2 fruit fly cellular contexts compared by ENCODE assay signal in the genomic region with DNA sequence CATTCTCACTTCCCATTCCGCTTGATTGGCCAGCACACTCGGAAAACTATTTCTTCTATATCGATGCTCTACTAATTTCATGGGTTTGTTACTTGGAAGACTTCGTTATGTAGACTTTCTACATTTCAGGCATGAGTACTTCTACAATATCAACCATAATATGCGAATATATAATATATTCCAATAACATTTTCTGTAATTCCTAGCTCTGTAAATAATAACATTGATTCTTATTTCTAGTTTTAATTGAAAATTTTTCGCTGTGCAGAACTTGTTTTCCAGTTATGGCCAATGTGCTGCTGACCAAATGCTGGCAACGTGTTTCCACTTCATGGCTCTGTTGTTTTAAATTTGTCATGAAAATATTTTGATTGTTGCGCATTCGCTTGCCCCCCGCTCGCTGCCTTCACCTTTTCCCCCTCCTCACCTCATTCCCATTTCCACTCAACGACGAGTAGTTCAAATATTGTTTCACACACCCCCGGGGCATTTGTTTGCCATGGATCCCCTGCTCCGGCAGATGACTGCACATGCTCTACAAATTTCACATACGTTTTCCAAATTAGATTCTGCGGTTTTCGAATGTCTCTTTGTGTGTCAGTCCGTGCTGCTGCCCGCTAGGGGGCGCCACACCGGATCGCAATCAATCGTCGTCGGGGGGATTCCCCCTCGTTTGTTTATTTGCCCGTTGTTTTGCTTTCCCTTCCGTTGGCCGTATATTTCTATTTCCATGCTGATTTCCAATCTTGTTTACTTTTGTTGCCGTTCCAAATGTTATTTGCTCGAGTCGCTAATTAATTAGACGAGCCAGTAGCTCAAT.
TF ChIP-seq lines count a peak whose summit lies in the region.

No protein-coding gene starts in this region.

TF ChIP-seq in whole organism, embryonic, 481 proteins besides CTCF, POLR2A, EP300 and RAD21 (continued from another document and continues in another):
- TF ChIP-seq CG3163 (GFP tag; optimal IDR thresholded peaks at IDR 0.05; lab: Kevin White, UChicago) = peak; percentile 8
- TF ChIP-seq z (GFP tag; IDR thresholded peaks at IDR 0.05; lab: Robert Waterston, UW) = peak; percentile 66; the same call in 2 of the 3 replicates
- peak; percentile 20; the same call in 1 of the 2 replicates for TF ChIP-seq Xrp1 (GFP tag; IDR thresholded peaks at IDR 0.05; lab: Robert Waterston, UW)
- TF ChIP-seq CG12071 (GFP tag; optimal IDR thresholded peaks at IDR 0.05; lab: Kevin White, UChicago) = peak; percentile 19
- TF ChIP-seq yki (optimal IDR thresholded peaks at IDR 0.05; lab: Kevin White, UChicago) = no peak
- peak; percentile 37; the same call in 1 of the 2 replicates for TF ChIP-seq CG9932 (GFP tag; IDR thresholded peaks at IDR 0.05; lab: Robert Waterston, UW)
- peak; percentile 41 for TF ChIP-seq twi (tag; optimal IDR thresholded peaks at IDR 0.05; lab: Kevin White, UChicago)
- TF ChIP-seq ATbp (GFP tag; optimal IDR thresholded peaks at IDR 0.05; lab: Kevin White, UChicago) = peak; percentile 10
- TF ChIP-seq Pdp1 (GFP tag; optimal IDR thresholded peaks at IDR 0.05; lab: Kevin White, UChicago) = peak in 1 of 2 experiments; percentile 42
- no peak for TF ChIP-seq CG15073 (GFP tag; optimal IDR thresholded peaks at IDR 0.05; lab: Kevin White, UChicago)
- TF ChIP-seq aop (GFP tag; IDR thresholded peaks at IDR 0.05; lab: Robert Waterston, UW) = no peak
- TF ChIP-seq HLH3B (GFP tag; IDR thresholded peaks at IDR 0.05; lab: Robert Waterston, UW) = 0 out of 2 replicates have a peak, but pooled peaks have one; percentile 29
- peak; percentile 14; the same call in 1 of the 3 replicates for TF ChIP-seq croc (GFP tag; conservative IDR thresholded peaks at IDR 0.05; lab: Robert Waterston, UW)
- TF ChIP-seq CG11723 (GFP tag; optimal IDR thresholded peaks at IDR 0.05; lab: Kevin White, UChicago) = no peak
- TF ChIP-seq ttk (GFP tag; IDR thresholded peaks at IDR 0.05; lab: Robert Waterston, UW) = peak; percentile 56
- no peak for TF ChIP-seq CG10366 (GFP tag; IDR thresholded peaks at IDR 0.05; lab: Robert Waterston, UW)
- TF ChIP-seq Drgx (GFP tag; IDR thresholded peaks at IDR 0.05; lab: Robert Waterston, UW) = no peak
- TF ChIP-seq CG3838 (GFP tag; optimal IDR thresholded peaks at IDR 0.05; lab: Kevin White, UChicago) = no peak
- 0 out of 2 replicates have a peak, but pooled peaks have one; percentile 18 for TF ChIP-seq CG32532 (GFP tag; IDR thresholded peaks at IDR 0.05; lab: Robert Waterston, UW)
- TF ChIP-seq CG17328 (GFP tag; IDR thresholded peaks at IDR 0.05; lab: Robert Waterston, UW) = 0 out of 2 replicates have a peak, but pooled peaks have one; percentile 41
- no peak for TF ChIP-seq CG31388 (GFP tag; optimal IDR thresholded peaks at IDR 0.05; lab: Kevin White, UChicago)
- peak; percentile 21; the same call in 1 of the 3 replicates for TF ChIP-seq Mrtf (GFP tag; IDR thresholded peaks at IDR 0.05; lab: Robert Waterston, UW)
- TF ChIP-seq ci (GFP tag; IDR thresholded peaks at IDR 0.05; lab: Robert Waterston, UW) = 0 out of 3 replicates have a peak, but pooled peaks have one; percentile 50
- no peak for TF ChIP-seq lov (optimal IDR thresholded peaks at IDR 0.05; lab: Kevin White, UChicago)
- 0 out of 3 replicates have a peak, but pooled peaks have one; percentile 55 for TF ChIP-seq lov (GFP tag; IDR thresholded peaks at IDR 0.05; lab: Robert Waterston, UW)
- TF ChIP-seq onecut (GFP tag; IDR thresholded peaks at IDR 0.05; lab: Robert Waterston, UW) = 0 out of 2 replicates have a peak, but pooled peaks have one; percentile 23
- TF ChIP-seq sd (tag; optimal IDR thresholded peaks at IDR 0.05; lab: Kevin White, UChicago) = peak; percentile 44
- no peak for TF ChIP-seq Oli (tag; optimal IDR thresholded peaks at IDR 0.05; lab: Kevin White, UChicago)
- TF ChIP-seq Trl (optimal IDR thresholded peaks at IDR 0.05; lab: Kevin White, UChicago) = no peak
- TF ChIP-seq Trl (GFP tag; optimal IDR thresholded peaks at IDR 0.05; lab: Kevin White, UChicago) = no peak
- no peak for TF ChIP-seq CG3407 (GFP tag; optimal IDR thresholded peaks at IDR 0.05; lab: Kevin White, UChicago)
- TF ChIP-seq CG2875 (GFP tag; optimal IDR thresholded peaks at IDR 0.05; lab: Kevin White, UChicago) = peak; percentile 17
- no peak for TF ChIP-seq CrebB (tag; optimal IDR thresholded peaks at IDR 0.05; lab: Kevin White, UChicago)
- 0 out of 3 replicates have a peak, but pooled peaks have one; percentile 23 for TF ChIP-seq tgo (GFP tag; IDR thresholded peaks at IDR 0.05; lab: Robert Waterston, UW)
- peak; percentile 18; the same call in 1 of the 3 replicates for TF ChIP-seq zfh1 (GFP tag; IDR thresholded peaks at IDR 0.05; lab: Robert Waterston, UW)
- TF ChIP-seq unc-4 (GFP tag; IDR thresholded peaks at IDR 0.05; lab: Robert Waterston, UW; ENCODE audit: partially characterized antibody) = no peak
- no peak for TF ChIP-seq Aef1 (GFP tag; IDR thresholded peaks at IDR 0.05; lab: Robert Waterston, UW)
- TF ChIP-seq CG7839 (tag; optimal IDR thresholded peaks at IDR 0.05; lab: Kevin White, UChicago) = peak; percentile 28
- no peak for TF ChIP-seq Hmx (GFP tag; optimal IDR thresholded peaks at IDR 0.05; lab: Kevin White, UChicago)
- 0 out of 4 replicates have a peak, but pooled peaks have one; percentile 30 for TF ChIP-seq chinmo (GFP tag; IDR thresholded peaks at IDR 0.05; lab: Robert Waterston, UW; ENCODE audit: partially characterized antibody)
- TF ChIP-seq sob (GFP tag; IDR thresholded peaks at IDR 0.05; lab: Robert Waterston, UW) = 0 out of 2 replicates have a peak, but pooled peaks have one; percentile 21
- no peak for TF ChIP-seq ase (GFP tag; IDR thresholded peaks at IDR 0.05; lab: Robert Waterston, UW)
- TF ChIP-seq Sry-β (GFP tag; optimal IDR thresholded peaks at IDR 0.05; lab: Kevin White, UChicago) = no peak
- TF ChIP-seq Taf1 (GFP tag; IDR thresholded peaks at IDR 0.05; lab: Robert Waterston, UW) = no peak
- TF ChIP-seq stc (GFP tag; IDR thresholded peaks at IDR 0.05; lab: Robert Waterston, UW) = peak; percentile 27; the same call in 1 of the 2 replicates
- no peak for TF ChIP-seq CG7372 (GFP tag; IDR thresholded peaks at IDR 0.05; lab: Robert Waterston, UW)
- TF ChIP-seq CG6813 (GFP tag; optimal IDR thresholded peaks at IDR 0.05; lab: Kevin White, UChicago) = peak; percentile 10
- TF ChIP-seq cwo (GFP tag; optimal IDR thresholded peaks at IDR 0.05; lab: Kevin White, UChicago) = no peak
- peak; percentile 46 for TF ChIP-seq h (optimal IDR thresholded peaks at IDR 0.05; lab: Kevin White, UChicago)
- TF ChIP-seq dmrt11E (tag; optimal IDR thresholded peaks at IDR 0.05; lab: Kevin White, UChicago) = no peak
- peak; percentile 28 for TF ChIP-seq Antp (GFP tag; optimal IDR thresholded peaks at IDR 0.05; lab: Kevin White, UChicago)
- 0 out of 3 replicates have a peak, but pooled peaks have one; percentile 11 for TF ChIP-seq hb (GFP tag; IDR thresholded peaks at IDR 0.05; lab: Robert Waterston, UW; ENCODE audit: partially characterized antibody)
- peak; percentile 1 for TF ChIP-seq Spps (tag; optimal IDR thresholded peaks at IDR 0.05; lab: Kevin White, UChicago)
- TF ChIP-seq sna (GFP tag; IDR thresholded peaks at IDR 0.05; lab: Robert Waterston, UW; ENCODE audit: partially characterized antibody) = no peak
- TF ChIP-seq CG6254 (GFP tag; optimal IDR thresholded peaks at IDR 0.05; lab: Kevin White, UChicago) = peak; percentile 22
- no peak for TF ChIP-seq hbn (GFP tag; IDR thresholded peaks at IDR 0.05; lab: Robert Waterston, UW; ENCODE audit: partially characterized antibody)

TF ChIP-seq in whole organism, prepupa, 60 proteins besides CTCF, POLR2A, EP300 and RAD21 (continued from another document):
- TF ChIP-seq topi (GFP tag; optimal IDR thresholded peaks at IDR 0.05; lab: Kevin White, UChicago) (no peak), ss (GFP tag; optimal IDR thresholded peaks at IDR 0.05; lab: Kevin White, UChicago) (no peak), Eip93F (GFP tag; optimal IDR thresholded peaks at IDR 0.05; lab: Kevin White, UChicago) (no peak), Smox (GFP tag; optimal IDR thresholded peaks at IDR 0.05; lab: Kevin White, UChicago) (no peak), Lpt (GFP tag; optimal IDR thresholded peaks at IDR 0.05; lab: Kevin White, UChicago) (no peak), dsx (GFP tag; optimal IDR thresholded peaks at IDR 0.05; lab: Kevin White, UChicago; ENCODE audit: poor library complexity, severe bottlenecking) (peak; percentile 3), salr (GFP tag; optimal IDR thresholded peaks at IDR 0.05; lab: Kevin White, UChicago) (peak in 1 of 2 experiments; percentile 17), CG1621 (tag; optimal IDR thresholded peaks at IDR 0.05; lab: Kevin White, UChicago) (no peak), CG15336 (GFP tag; IDR thresholded peaks at IDR 0.05; lab: Robert Waterston, UW) (peak; percentile 38), eg (GFP tag; IDR thresholded peaks at IDR 0.05; lab: Robert Waterston, UW) (0 out of 3 replicates have a peak, but pooled peaks have one; percentile 7), cyc (GFP tag; optimal IDR thresholded peaks at IDR 0.05; lab: Kevin White, UChicago) (no peak), net (GFP tag; optimal IDR thresholded peaks at IDR 0.05; lab: Kevin White, UChicago) (no peak), dac (GFP tag; optimal IDR thresholded peaks at IDR 0.05; lab: Kevin White, UChicago) (no peak), spab (GFP tag; optimal IDR thresholded peaks at IDR 0.05; lab: Kevin White, UChicago) (no peak), Blimp-1 (GFP tag; optimal IDR thresholded peaks at IDR 0.05; lab: Kevin White, UChicago) (no peak), Met (GFP tag; optimal IDR thresholded peaks at IDR 0.05; lab: Kevin White, UChicago) (no peak), Gug (GFP tag; IDR thresholded peaks at IDR 0.05; lab: Robert Waterston, UW) (no peak), CG11762 (GFP tag; optimal IDR thresholded peaks at IDR 0.05; lab: Kevin White, UChicago; ENCODE audit: insufficient read depth) (no peak), CG32006 (GFP tag; optimal IDR thresholded peaks at IDR 0.05; lab: Kevin White, UChicago) (peak; percentile 45), Hr4 (GFP tag; optimal IDR thresholded peaks at IDR 0.05; lab: Kevin White, UChicago) (no peak), CG11902 (GFP tag; optimal IDR thresholded peaks at IDR 0.05; lab: Kevin White, UChicago) (no peak), Ets21C (GFP tag; optimal IDR thresholded peaks at IDR 0.05; lab: Kevin White, UChicago) (no peak), CG6276 (GFP tag; optimal IDR thresholded peaks at IDR 0.05; lab: Kevin White, UChicago) (peak; percentile 23), CG31627 (GFP tag; optimal IDR thresholded peaks at IDR 0.05; lab: Kevin White, UChicago) (no peak), fkh (GFP tag; optimal IDR thresholded peaks at IDR 0.05; lab: Kevin White, UChicago) (peak; percentile 48), Sox102F (GFP tag; optimal IDR thresholded peaks at IDR 0.05; lab: Kevin White, UChicago) (no peak), CG7368 (GFP tag; optimal IDR thresholded peaks at IDR 0.05; lab: Kevin White, UChicago) (no peak), pdm3 (GFP tag; optimal IDR thresholded peaks at IDR 0.05; lab: Kevin White, UChicago) (peak; percentile 7), CG10631 (GFP tag; optimal IDR thresholded peaks at IDR 0.05; lab: Kevin White, UChicago) (peak; percentile 35), CG8119 (GFP tag; IDR thresholded peaks at IDR 0.05; lab: Robert Waterston, UW) (no peak), CG6163 (GFP tag; IDR thresholded peaks at IDR 0.05; lab: Robert Waterston, UW) (no peak), CG11294 (GFP tag; IDR thresholded peaks at IDR 0.05; lab: Robert Waterston, UW) (no peak), fd85E (GFP tag; optimal IDR thresholded peaks at IDR 0.05; lab: Kevin White, UChicago) (no peak), CG9139 (GFP tag; optimal IDR thresholded peaks at IDR 0.05; lab: Kevin White, UChicago) (no peak), lz (GFP tag; optimal IDR thresholded peaks at IDR 0.05; lab: Kevin White, UChicago) (no peak), CG34406 (GFP tag; optimal IDR thresholded peaks at IDR 0.05; lab: Kevin White, UChicago) (no peak), CG8319 (GFP tag; optimal IDR thresholded peaks at IDR 0.05; lab: Kevin White, UChicago) (no peak), CG8632 (GFP tag; optimal IDR thresholded peaks at IDR 0.05; lab: Kevin White, UChicago) (no peak), CG3919 (GFP tag; optimal IDR thresholded peaks at IDR 0.05; lab: Kevin White, UChicago) (no peak)
